Fruit fly (Drosophila melanogaster) whole organism, embryonic: ENCODE data around the gene CG2059.
A peak's percentile ranks its signal among the peaks of the same experiment; 100 is the strongest.

Source experiments
- Aef1 ChIP-seq: fragments of 200-800 bp; sonication (Bioruptor generic); IDR thresholded peaks from 3 replicates; pipeline ENCODE4 v1.3.6; 2022; ENCODE audit warnings: missing biosample characterization, missing genetic modification characterization
- Asciz ChIP-seq: fragments of 200-800 bp; sonication (Bioruptor generic); optimal IDR thresholded peaks from 2 replicates; lab custom pipeline; 2017; ENCODE audit warnings: missing biosample characterization, mild to moderate bottlenecking, missing genetic modification characterization, missing genetic modification reagents
- CG10431 ChIP-seq: fragments of 200-800 bp; sonication (Bioruptor generic); optimal IDR thresholded peaks from 3 replicates; lab custom pipeline; 2018; ENCODE audit warnings: missing biosample characterization, mild to moderate bottlenecking, missing genetic modification characterization
- CG10959 ChIP-seq: fragments of 200-800 bp; sonication (Bioruptor generic); IDR thresholded peaks from 2 replicates; pipeline ENCODE4 v1.3.6; 2022; ENCODE audit warnings: missing biosample characterization, missing genetic modification characterization
- CG10979 ChIP-seq: fragments of 200-800 bp; sonication (Bioruptor generic); optimal IDR thresholded peaks from 2 replicates; lab custom pipeline; 2018; ENCODE audit warnings: missing biosample characterization, mild to moderate bottlenecking, missing genetic modification characterization, moderate library complexity
- CG11093 ChIP-seq: fragments of 200-800 bp; sonication (Bioruptor generic); IDR thresholded peaks from 3 replicates; pipeline ENCODE4 v1.3.6; 2022; ENCODE audit warnings: missing biosample characterization, missing genetic modification characterization
- CG11456 ChIP-seq: fragments of 200-800 bp; sonication (Bioruptor generic); IDR thresholded peaks from 3 replicates; pipeline ENCODE4 v1.3.6; 2022; ENCODE audit warnings: missing biosample characterization, missing genetic modification characterization
- CG12769 ChIP-seq: fragments of 200-800 bp; sonication (Bioruptor generic); optimal IDR thresholded peaks from 2 replicates; lab custom pipeline; 2019; ENCODE audit warnings: missing biosample characterization, mild to moderate bottlenecking, missing genetic modification characterization, moderate library complexity
- CG13894 ChIP-seq: fragments of 200-800 bp; sonication (Bioruptor generic); optimal IDR thresholded peaks from 3 replicates; lab custom pipeline; 2018; ENCODE audit warnings: missing biosample characterization, mild to moderate bottlenecking, missing genetic modification characterization, moderate library complexity
- CG14710 ChIP-seq: fragments of 200-800 bp; sonication (Bioruptor generic); optimal IDR thresholded peaks from 3 replicates; lab custom pipeline; 2019; ENCODE audit warnings: missing biosample characterization, mild to moderate bottlenecking, missing genetic modification characterization, moderate library complexity
- CG1529 ChIP-seq: fragments of 200-800 bp; sonication (Bioruptor generic); optimal IDR thresholded peaks from 3 replicates; lab custom pipeline; 2018; ENCODE audit warnings: missing biosample characterization, missing genetic modification characterization
- CG15479 ChIP-seq: fragments of 200-800 bp; sonication (Bioruptor generic); optimal IDR thresholded peaks from 3 replicates; lab custom pipeline; 2019; ENCODE audit warnings: missing biosample characterization, mild to moderate bottlenecking, missing genetic modification characterization, moderate library complexity
- CG16815 ChIP-seq: fragments of 200-800 bp; sonication (Bioruptor generic); optimal IDR thresholded peaks from 3 replicates; lab custom pipeline; 2017; ENCODE audit warnings: missing biosample characterization, mild to moderate bottlenecking, missing genetic modification characterization
- CG17612 ChIP-seq: fragments of 200-800 bp; sonication (Bioruptor generic); IDR thresholded peaks from 2 replicates; pipeline ENCODE4 v1.3.6; 2022; ENCODE audit warnings: missing biosample characterization, missing genetic modification characterization
- CG18599 ChIP-seq: fragments of 200-800 bp; sonication (Bioruptor generic); optimal IDR thresholded peaks from 3 replicates; lab custom pipeline; 2017; ENCODE audit warnings: missing biosample characterization, missing genetic modification characterization, mild to moderate bottlenecking, moderate library complexity, missing genetic modification reagents
- CG4282 ChIP-seq: fragments of 200-800 bp; sonication (Bioruptor generic); optimal IDR thresholded peaks from 2 replicates; lab custom pipeline; 2016; ENCODE audit warnings: missing biosample characterization, missing genetic modification characterization
- CG5953 ChIP-seq: fragments of 200-800 bp; sonication (Bioruptor generic); IDR thresholded peaks from 2 replicates; pipeline ENCODE4 v1.3.6; 2022; ENCODE audit warnings: missing biosample characterization, missing genetic modification characterization
- CG6175 ChIP-seq: fragments of 200-800 bp; sonication (Bioruptor generic); IDR thresholded peaks from 3 replicates; pipeline ENCODE4 v1.3.6; 2022; ENCODE audit warnings: missing biosample characterization, missing genetic modification characterization
- CG6683 ChIP-seq: fragments of 200-800 bp; sonication (Bioruptor generic); optimal IDR thresholded peaks from 2 replicates; lab custom pipeline; 2017; ENCODE audit warnings: missing biosample characterization, mild to moderate bottlenecking, missing genetic modification characterization, missing genetic modification reagents
- CG8089 ChIP-seq: fragments of 200-800 bp; sonication (Bioruptor generic); optimal IDR thresholded peaks from 3 replicates; lab custom pipeline; 2016; ENCODE audit warnings: missing biosample characterization, missing genetic modification characterization
- Camta ChIP-seq: fragments of 200-800 bp; sonication (Bioruptor generic); optimal IDR thresholded peaks from 2 replicates; lab custom pipeline; 2016; ENCODE audit warnings: missing biosample characterization, missing genetic modification characterization
- E2f2 ChIP-seq: fragments of 200-800 bp; sonication (Bioruptor generic); IDR thresholded peaks from 2 replicates; pipeline ENCODE4 v1.3.6; 2022; ENCODE audit warnings: missing biosample characterization, missing genetic modification characterization
- Ets65A ChIP-seq: fragments of 200-800 bp; sonication (Bioruptor generic); peaks from one replicate; lab custom pipeline; 2016; ENCODE audit warnings: missing biosample characterization, missing genetic modification characterization
- Lim3 ChIP-seq: fragments of 200-800 bp; sonication (Bioruptor generic); IDR thresholded peaks from 2 replicates; pipeline ENCODE4 v1.3.6; 2022; ENCODE audit warnings: missing biosample characterization, missing genetic modification characterization
- MTF-1 ChIP-seq: fragments of 200-800 bp; sonication (Bioruptor generic); optimal IDR thresholded peaks from 2 replicates; lab custom pipeline; 2018; ENCODE audit warnings: missing biosample characterization, mild to moderate bottlenecking, missing genetic modification characterization, borderline replicate concordance
- Mad ChIP-seq: fragments of 200-800 bp; sonication (Bioruptor generic); optimal IDR thresholded peaks from 2 replicates; lab custom pipeline; 2016; ENCODE audit warnings: missing biosample characterization, missing genetic modification characterization
- Mes4 ChIP-seq: fragments of 200-800 bp; sonication (Bioruptor generic); optimal IDR thresholded peaks from 2 replicates; lab custom pipeline; 2016; ENCODE audit warnings: missing biosample characterization, missing genetic modification characterization
- NK7.1 ChIP-seq: fragments of 200-800 bp; sonication (Bioruptor generic); optimal IDR thresholded peaks from 3 replicates; lab custom pipeline; 2016; ENCODE audit warnings: missing biosample characterization, missing genetic modification characterization
- Pdp1 ChIP-seq, 2 experiments: fragments of 200-800 bp; sonication (Bioruptor generic); optimal IDR thresholded peaks; 3 replicates each; lab custom pipeline; 2016; ENCODE audit warnings: missing biosample characterization in 2 of 2, missing genetic modification characterization in 2 of 2, mild to moderate bottlenecking in 1 of 2, moderate library complexity in 1 of 2
- Taf1 ChIP-seq: fragments of 200-800 bp; sonication (Bioruptor generic); IDR thresholded peaks from 2 replicates; pipeline ENCODE4 v1.3.6; 2022; ENCODE audit warnings: missing biosample characterization, missing genetic modification characterization
- bigmax ChIP-seq: fragments of 200-800 bp; sonication (Bioruptor generic); optimal IDR thresholded peaks from 2 replicates; lab custom pipeline; 2018; ENCODE audit warnings: missing biosample characterization, mild to moderate bottlenecking, missing genetic modification characterization
- chinmo ChIP-seq: fragments of 200-800 bp; sonication (Bioruptor generic); IDR thresholded peaks from 4 replicates; pipeline ENCODE4 v1.3.6; 2022; ENCODE audit warnings: missing biosample characterization, missing genetic modification characterization; ENCODE audit not compliant: partially characterized antibody
- dimm ChIP-seq: fragments of 200-800 bp; sonication (Bioruptor generic); IDR thresholded peaks from 2 replicates; pipeline ENCODE4 v1.3.6; 2022; ENCODE audit warnings: missing biosample characterization, missing genetic modification characterization
- eyg ChIP-seq: fragments of 200-800 bp; sonication (Bioruptor generic); optimal IDR thresholded peaks from 3 replicates; lab custom pipeline; 2016; ENCODE audit warnings: missing biosample characterization, missing genetic modification characterization
- gcm2 ChIP-seq: fragments of 200-800 bp; sonication (Bioruptor generic); optimal IDR thresholded peaks from 2 replicates; lab custom pipeline; 2016; ENCODE audit warnings: missing biosample characterization, missing genetic modification characterization
- gsb-n ChIP-seq: fragments of 200-800 bp; sonication (Bioruptor generic); optimal IDR thresholded peaks from 3 replicates; lab custom pipeline; 2018; ENCODE audit warnings: missing biosample characterization, mild to moderate bottlenecking, missing genetic modification characterization
- hbn ChIP-seq: fragments of 200-800 bp; sonication (Bioruptor generic); IDR thresholded peaks from 2 replicates; pipeline ENCODE4 v1.3.6; 2022; ENCODE audit warnings: missing biosample characterization, missing genetic modification characterization; ENCODE audit not compliant: partially characterized antibody
- her ChIP-seq: fragments of 200-800 bp; sonication (Bioruptor generic); optimal IDR thresholded peaks from 2 replicates; lab custom pipeline; 2016; ENCODE audit warnings: missing biosample characterization, missing genetic modification characterization
- knrl ChIP-seq: fragments of 200-800 bp; sonication (Bioruptor generic); IDR thresholded peaks from 3 replicates; pipeline ENCODE4 v1.3.6; 2022; ENCODE audit warnings: missing biosample characterization, missing genetic modification characterization; ENCODE audit not compliant: partially characterized antibody
- maf-S ChIP-seq: fragments of 200-800 bp; sonication (Bioruptor generic); optimal IDR thresholded peaks from 2 replicates; lab custom pipeline; 2016; ENCODE audit warnings: missing biosample characterization, missing genetic modification characterization
- mirr ChIP-seq: fragments of 200-800 bp; sonication (Bioruptor generic); optimal IDR thresholded peaks from 3 replicates; lab custom pipeline; 2018; ENCODE audit warnings: missing biosample characterization, mild to moderate bottlenecking, missing genetic modification characterization
- odd ChIP-seq: fragments of 200-800 bp; sonication (Bioruptor generic); optimal IDR thresholded peaks from 2 replicates; lab custom pipeline; 2017; ENCODE audit warnings: missing biosample characterization, mild to moderate bottlenecking, missing genetic modification characterization
- onecut ChIP-seq: fragments of 200-800 bp; sonication (Bioruptor generic); IDR thresholded peaks from 2 replicates; pipeline ENCODE4 v1.3.6; 2022; ENCODE audit warnings: missing biosample characterization, missing genetic modification characterization
- sc ChIP-seq, 3 experiments: fragments of >200 bp in 2 of 3; fragments of 200-800 bp in 1 of 3; sonication (Bioruptor generic) in 1 of 3; optimal IDR thresholded peaks; 2 replicates in 2 of 3; 3 replicates in 1 of 3; lab custom pipeline; 2017; ENCODE audit warnings: mild to moderate bottlenecking in 1 of 3, missing biosample characterization in 1 of 3, missing genetic modification characterization in 1 of 3, missing genetic modification reagents in 1 of 3
- sqz ChIP-seq: fragments of 200-800 bp; sonication (Bioruptor generic); optimal IDR thresholded peaks from 3 replicates; lab custom pipeline; 2018; ENCODE audit warnings: missing biosample characterization, mild to moderate bottlenecking, missing genetic modification characterization
- stc ChIP-seq: fragments of 200-800 bp; sonication (Bioruptor generic); IDR thresholded peaks from 2 replicates; pipeline ENCODE4 v1.3.6; 2022; ENCODE audit warnings: missing biosample characterization, missing genetic modification characterization
- tx ChIP-seq: fragments of 200-800 bp; sonication (Bioruptor generic); optimal IDR thresholded peaks from 2 replicates; lab custom pipeline; 2016; ENCODE audit warnings: missing biosample characterization, missing genetic modification characterization

CG2059 gene

dm6 chrX:7306538-7307477, 20.6 kb downstream of the CG2059 start (continued):
- peak; percentile 71 for TF ChIP-seq Mes4 (GFP tag; lab: Kevin White, UChicago)
- no peak for TF ChIP-seq Lim3 (GFP tag; lab: Robert Waterston, UW)
- peak; percentile 74 for TF ChIP-seq CG6683 (GFP tag; lab: Kevin White, UChicago)
- TF ChIP-seq gcm2, result peak; percentile 46
- peak; percentile 92 for TF ChIP-seq gsb-n (tag; lab: Kevin White, UChicago)
- TF ChIP-seq CG18599 (GFP tag; lab: Kevin White, UChicago), result peak; percentile 87
- peak; percentile 80 for TF ChIP-seq CG11093
- peak; percentile 62 for TF ChIP-seq NK7.1
- peak; percentile 61; the same call in 1 of the 2 replicates for TF ChIP-seq stc
- TF ChIP-seq bigmax, result no peak
- peak; percentile 60; the same call in 2 of the 3 replicates for TF ChIP-seq Aef1 (GFP tag; lab: Robert Waterston, UW)
- peak; percentile 99 for TF ChIP-seq chinmo
- TF ChIP-seq Asciz (GFP tag; lab: Kevin White, UChicago), result peak; percentile 95
- peak; percentile 67; the same call in 2 of the 3 replicates for TF ChIP-seq CG11456 (GFP tag; lab: Robert Waterston, UW)
- TF ChIP-seq CG4282 (GFP tag; lab: Kevin White, UChicago), result peak; percentile 54
- TF ChIP-seq CG1529 (GFP tag; lab: Kevin White, UChicago), result peak; percentile 72
- TF ChIP-seq CG15479 (GFP tag; lab: Kevin White, UChicago), result no peak
- TF ChIP-seq CG17612 (GFP tag; lab: Robert Waterston, UW), result 0 out of 2 replicates have a peak, but pooled peaks have one; percentile 34
- peak; percentile 92 for TF ChIP-seq CG12769
- TF ChIP-seq Camta, result peak; percentile 69
- TF ChIP-seq CG10979, result peak; percentile 97
- peak; percentile 87 for TF ChIP-seq CG10431 (GFP tag; lab: Kevin White, UChicago)
- TF ChIP-seq E2f2 (GFP tag; lab: Robert Waterston, UW), result no peak
- TF ChIP-seq Mad, result peak; percentile 69
- peak; percentile 45 for TF ChIP-seq MTF-1 (GFP tag; lab: Kevin White, UChicago)
- TF ChIP-seq CG13894 (tag; lab: Kevin White, UChicago), result peak; percentile 7
- peak; percentile 95 for TF ChIP-seq odd
- peak; percentile 99 for TF ChIP-seq CG6175 (GFP tag; lab: Robert Waterston, UW)
- peak; percentile 81 for TF ChIP-seq CG8089 (GFP tag; lab: Kevin White, UChicago)
- TF ChIP-seq knrl, result peak; percentile 39; the same call in 1 of the 3 replicates
- TF ChIP-seq Taf1 (GFP tag; lab: Robert Waterston, UW), result no peak
- TF ChIP-seq onecut (GFP tag; lab: Robert Waterston, UW), result peak; percentile 6; the same call in 1 of the 2 replicates
- no peak for TF ChIP-seq CG5953 (GFP tag; lab: Robert Waterston, UW)
- TF ChIP-seq CG16815, result peak; percentile 95
- peak; percentile 39; the same call in 1 of the 2 replicates for TF ChIP-seq CG10959 (GFP tag; lab: Robert Waterston, UW)
- TF ChIP-seq eyg (GFP tag; lab: Kevin White, UChicago), result peak; percentile 65
- no peak for TF ChIP-seq sc (optimal IDR thresholded peaks at IDR 0.05; lab: Kevin White, UChicago)
- TF ChIP-seq sc (GFP tag; optimal IDR thresholded peaks at IDR 0.05; lab: Kevin White, UChicago), result peak; percentile 95
- TF ChIP-seq maf-S (GFP tag; lab: Kevin White, UChicago), result peak; percentile 63
- peak; percentile 99 for TF ChIP-seq Ets65A (GFP tag; lab: Kevin White, UChicago)
- TF ChIP-seq dimm (GFP tag; lab: Robert Waterston, UW), result peak; percentile 53; the same call in 1 of the 2 replicates
- peak; percentile 47 for TF ChIP-seq mirr (GFP tag; lab: Kevin White, UChicago)
- TF ChIP-seq her (GFP tag; lab: Kevin White, UChicago), result peak; percentile 18
- peak; percentile 96 for TF ChIP-seq CG14710
- TF ChIP-seq hbn (GFP tag; lab: Robert Waterston, UW), result no peak
- peak; percentile 30 to 71 for TF ChIP-seq Pdp1 (GFP tag; optimal IDR thresholded peaks at IDR 0.05; lab: Kevin White, UChicago)
- peak; percentile 71 for TF ChIP-seq tx (GFP tag; lab: Kevin White, UChicago)
- peak; percentile 78 for TF ChIP-seq sqz
